Worm (Caenorhabditis elegans) whole organism, late embryonic: Measurements from ENCODE around the gene C50B6.1.

Experiments used
- F13H6.1 ChIP-seq: sonication (generic microtip); optimal IDR thresholded peaks from 2 replicates; lab custom pipeline; 2016; ENCODE audit warnings: missing genetic modification characterization, missing compliant biosample characterization
- K09A11.1 ChIP-seq: sonication (generic microtip); optimal IDR thresholded peaks from 2 replicates; lab custom pipeline; 2017; ENCODE audit warnings: antibody characterized with exemption, mild to moderate bottlenecking, missing genetic modification characterization, missing compliant biosample characterization; ENCODE audit not compliant: insufficient read depth
- T23F11.4 ChIP-seq: fragments of 200-800 bp; sonication (Bioruptor generic); optimal IDR thresholded peaks from 2 replicates; lab custom pipeline; 2018; ENCODE audit warnings: mild to moderate bottlenecking, missing genetic modification characterization, missing compliant biosample characterization
- ahr-1 ChIP-seq: sonication (generic microtip); optimal IDR thresholded peaks from 2 replicates; lab custom pipeline; 2016; ENCODE audit warnings: missing genetic modification characterization, missing compliant biosample characterization
- ceh-14 ChIP-seq: sonication (generic microtip); optimal IDR thresholded peaks from 2 replicates; lab custom pipeline; 2016; ENCODE audit warnings: missing genotype, missing genetic modification characterization, missing compliant biosample characterization
- ceh-19 ChIP-seq: fragments of 200-800 bp; sonication (Bioruptor generic); optimal IDR thresholded peaks from 2 replicates; lab custom pipeline; 2018; ENCODE audit warnings: mild to moderate bottlenecking, missing genetic modification characterization, missing compliant biosample characterization
- ceh-24 ChIP-seq: sonication (generic microtip); optimal IDR thresholded peaks from 2 replicates; lab custom pipeline; 2016; ENCODE audit warnings: mild to moderate bottlenecking, missing genetic modification characterization, missing compliant biosample characterization
- ceh-31 ChIP-seq: sonication (generic microtip); optimal IDR thresholded peaks from 2 replicates; lab custom pipeline; 2016; ENCODE audit warnings: missing genetic modification characterization, missing compliant biosample characterization
- ceh-34 ChIP-seq: sonication (generic microtip); optimal IDR thresholded peaks from 2 replicates; lab custom pipeline; 2016; ENCODE audit warnings: mild to moderate bottlenecking, missing genetic modification characterization, missing compliant biosample characterization
- ceh-48 ChIP-seq: sonication (generic microtip); optimal IDR thresholded peaks from 2 replicates; lab custom pipeline; 2016; ENCODE audit warnings: missing genetic modification characterization, inconsistent platforms, missing compliant biosample characterization
- ceh-6 ChIP-seq: fragments of 200-800 bp; sonication (Bioruptor generic); optimal IDR thresholded peaks from 2 replicates; lab custom pipeline; 2018; ENCODE audit warnings: mild to moderate bottlenecking, missing genetic modification characterization, missing compliant biosample characterization
- ceh-9 ChIP-seq: sonication (generic microtip); optimal IDR thresholded peaks from 2 replicates; lab custom pipeline; 2016; ENCODE audit warnings: mild to moderate bottlenecking, missing genetic modification characterization, inconsistent platforms, missing compliant biosample characterization
- dmd-4 ChIP-seq: sonication (generic microtip); optimal IDR thresholded peaks from 2 replicates; lab custom pipeline; 2016; ENCODE audit warnings: borderline replicate concordance, missing genetic modification characterization, missing compliant biosample characterization
- dve-1 ChIP-seq: sonication (generic microtip); optimal IDR thresholded peaks from 2 replicates; lab custom pipeline; 2017; ENCODE audit warnings: antibody characterized with exemption, mild to moderate bottlenecking, missing genetic modification characterization, missing compliant biosample characterization
- elt-4 ChIP-seq: sonication (generic microtip); optimal IDR thresholded peaks from 2 replicates; lab custom pipeline; 2016; ENCODE audit warnings: missing genetic modification characterization, missing compliant biosample characterization
- eyg-1 ChIP-seq: sonication (generic microtip); optimal IDR thresholded peaks from 2 replicates; lab custom pipeline; 2016; ENCODE audit warnings: missing genotype, missing genetic modification characterization, missing compliant biosample characterization
- fkh-10 ChIP-seq: fragments of 150-350 bp; optimal IDR thresholded peaks from 2 replicates; lab custom pipeline; 2014; ENCODE audit warnings: missing biosample characterization, missing genetic modification reagents, missing genetic modification characterization
- fkh-6 ChIP-seq: sonication (generic microtip); optimal IDR thresholded peaks from 2 replicates; lab custom pipeline; 2016; ENCODE audit warnings: missing genetic modification characterization, missing compliant biosample characterization
- gmeb-2 ChIP-seq: sonication (generic microtip); optimal IDR thresholded peaks from 2 replicates; lab custom pipeline; 2016; ENCODE audit warnings: missing genetic modification characterization, inconsistent platforms, missing compliant biosample characterization
- hlh-30 ChIP-seq: sonication (generic microtip); optimal IDR thresholded peaks from 2 replicates; lab custom pipeline; 2017; ENCODE audit warnings: antibody characterized with exemption, missing genetic modification characterization, missing compliant biosample characterization; ENCODE audit not compliant: insufficient read depth
- hlh-8 ChIP-seq: sonication (generic microtip); optimal IDR thresholded peaks from 2 replicates; lab custom pipeline; 2016; ENCODE audit warnings: missing genotype, missing genetic modification characterization, missing compliant biosample characterization
- lim-6 ChIP-seq: sonication (generic microtip); optimal IDR thresholded peaks from 2 replicates; lab custom pipeline; 2016; ENCODE audit warnings: missing genetic modification characterization, missing compliant biosample characterization
- nfya-1 ChIP-seq: sonication (generic microtip); optimal IDR thresholded peaks from 2 replicates; lab custom pipeline; 2017; ENCODE audit warnings: missing genetic modification characterization, mild to moderate bottlenecking, missing compliant biosample characterization, antibody characterized with exemption, moderate library complexity
- nhr-232 ChIP-seq: sonication (generic microtip); optimal IDR thresholded peaks from 2 replicates; lab custom pipeline; 2016; ENCODE audit warnings: missing genetic modification characterization, missing compliant biosample characterization
- odd-2 ChIP-seq: sonication (generic microtip); optimal IDR thresholded peaks from 2 replicates; lab custom pipeline; 2017; ENCODE audit warnings: antibody characterized with exemption, mild to moderate bottlenecking, missing genetic modification characterization, missing compliant biosample characterization
- pag-3 ChIP-seq: sonication (generic microtip); optimal IDR thresholded peaks from 2 replicates; lab custom pipeline; 2016; ENCODE audit warnings: missing compliant biosample characterization, missing genetic modification characterization, borderline replicate concordance
- pax-1 ChIP-seq: fragments of 150-350 bp; optimal IDR thresholded peaks from 2 replicates; lab custom pipeline; 2014; ENCODE audit warnings: missing biosample characterization, missing genetic modification characterization
- pqm-1 ChIP-seq: sonication (generic microtip); optimal IDR thresholded peaks from 2 replicates; lab custom pipeline; 2016; ENCODE audit warnings: missing genetic modification characterization, missing compliant biosample characterization
- pros-1 ChIP-seq: fragments of 150-350 bp; optimal IDR thresholded peaks from 2 replicates; lab custom pipeline; 2014; ENCODE audit warnings: missing biosample characterization, missing genetic modification reagents, missing genetic modification characterization
- rnt-1 ChIP-seq: sonication (generic microtip); optimal IDR thresholded peaks from 2 replicates; lab custom pipeline; 2016; ENCODE audit warnings: missing genetic modification characterization, missing compliant biosample characterization
- tbx-2 ChIP-seq: sonication (generic microtip); optimal IDR thresholded peaks from 2 replicates; lab custom pipeline; 2016; ENCODE audit warnings: missing genetic modification characterization, missing compliant biosample characterization
- tbx-7 ChIP-seq: sonication (generic microtip); optimal IDR thresholded peaks from 2 replicates; lab custom pipeline; 2016; ENCODE audit warnings: missing genotype, missing genetic modification characterization, missing compliant biosample characterization
- unc-3 ChIP-seq, 2 experiments: fragments of 200-800 bp in 1 of 2; sonication (Bioruptor generic) in 1 of 2; sonication (generic microtip) in 1 of 2; conservative IDR thresholded peaks in 1 of 2; optimal IDR thresholded peaks in 1 of 2; 2 replicates each; pipeline versions ENCODE4 v1.3.6 to Lab custom; 2016 to 2022; ENCODE audit warnings: missing compliant biosample characterization in 2 of 2, missing genetic modification characterization in 2 of 2, missing genetic modification reagents in 1 of 2
- unc-42 ChIP-seq: sonication (generic microtip); optimal IDR thresholded peaks from 2 replicates; lab custom pipeline; 2016; ENCODE audit warnings: missing genotype, missing genetic modification characterization, missing compliant biosample characterization
- unc-55 ChIP-seq: sonication (generic microtip); optimal IDR thresholded peaks from 2 replicates; lab custom pipeline; 2017; ENCODE audit warnings: missing biosample characterization, missing genetic modification reagents, missing genetic modification characterization
- zip-5 ChIP-seq: sonication (generic microtip); optimal IDR thresholded peaks from 2 replicates; lab custom pipeline; 2016; ENCODE audit warnings: missing genetic modification characterization, missing compliant biosample characterization
- ztf-16 ChIP-seq: sonication (generic microtip); optimal IDR thresholded peaks from 2 replicates; lab custom pipeline; 2017; ENCODE audit warnings: missing genetic modification characterization, missing compliant biosample characterization

C50B6.1 gene

DNA sequence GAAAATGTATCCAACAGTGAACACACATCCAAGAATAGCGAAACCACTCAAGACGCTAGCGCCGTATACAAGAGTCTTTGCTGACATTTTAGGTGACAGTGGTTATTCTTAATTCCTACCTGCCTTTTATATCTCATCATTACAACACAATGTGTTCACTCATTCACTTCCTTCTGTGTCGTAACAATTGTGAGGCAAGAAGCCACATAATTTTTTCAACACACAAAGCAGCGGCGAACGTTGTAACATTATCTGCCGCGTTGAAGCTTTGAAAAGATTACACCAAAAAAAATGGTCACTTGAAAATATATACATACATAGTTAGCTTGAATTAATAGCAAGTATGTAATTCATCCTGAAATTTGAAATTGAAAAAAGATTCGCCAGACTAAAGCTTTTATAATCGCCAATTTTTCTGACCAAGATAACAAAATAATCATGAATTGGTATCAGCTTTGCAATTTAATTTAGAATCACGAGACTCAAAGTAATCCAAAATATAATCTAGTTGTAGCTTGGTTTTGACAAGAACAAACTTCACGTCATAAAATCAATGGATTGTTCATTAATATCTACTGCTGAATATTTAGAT lies 9.3 kb downstream of the C50B6.1 start, which contains the start of the genes col-161 and srh-18:
Gene col-161, minus strand, starts transcription at position 101 of the 592 bp plus-strand sequence.
Gene srh-18, plus strand, starts transcription at position 542 of the 592 bp plus-strand sequence.
- TF ChIP-seq tbx-2 = no peak
- TF ChIP-seq pag-3 (tag; lab: Kevin White, UChicago) = no peak
- no peak for TF ChIP-seq pqm-1
- no peak for TF ChIP-seq ceh-6
- TF ChIP-seq fkh-10 (GFP tag; lab: Kevin White, UChicago) = no peak
- TF ChIP-seq zip-5 (tag; lab: Kevin White, UChicago) = no peak
- TF ChIP-seq nfya-1 = no peak
- no peak for TF ChIP-seq ahr-1 (tag; lab: Kevin White, UChicago)
- no peak for TF ChIP-seq unc-3 (GFP tag; conservative IDR thresholded peaks at IDR 0.05; lab: Robert Waterston, UW)
- no peak for TF ChIP-seq unc-3 (tag; optimal IDR thresholded peaks at IDR 0.05; lab: Kevin White, UChicago)
- no peak for TF ChIP-seq ceh-19 (GFP tag; lab: Kevin White, UChicago)
- TF ChIP-seq dve-1 (tag; lab: Kevin White, UChicago) = no peak
- TF ChIP-seq unc-55 (GFP tag; lab: Kevin White, UChicago) = no peak
- TF ChIP-seq hlh-30 (tag; lab: Kevin White, UChicago) = no peak
- no peak for TF ChIP-seq pros-1 (tag; lab: Kevin White, UChicago)
- no peak for TF ChIP-seq pax-1 (tag; lab: Kevin White, UChicago)
- no peak for TF ChIP-seq ztf-16 (tag; lab: Kevin White, UChicago)
- no peak for TF ChIP-seq ceh-9

DNA sequence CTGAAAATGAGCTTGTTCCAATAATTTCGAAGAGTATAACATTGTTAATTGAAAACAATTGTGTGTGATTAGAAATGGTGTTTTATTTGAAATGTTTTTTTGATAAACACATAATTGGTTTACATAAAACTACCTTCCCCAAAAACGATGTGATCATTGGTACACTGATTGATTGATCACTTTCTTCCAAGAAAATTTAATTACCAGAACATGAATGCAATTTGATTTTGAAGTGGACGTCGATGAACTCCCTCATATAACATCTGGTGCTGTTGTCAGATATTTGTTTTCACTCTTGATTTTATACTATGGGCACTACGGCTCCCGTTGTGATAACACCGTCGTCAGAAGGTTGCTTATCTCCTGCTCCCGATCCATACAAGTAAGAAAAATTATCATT lies 12.0 kb downstream of the C50B6.1 start, which contains the start of gene srh-15:
Gene srh-15, plus strand, starts transcription at position 301 of the 400 bp plus-strand sequence.
- no peak for TF ChIP-seq ceh-34
- no peak for TF ChIP-seq hlh-8 (tag; lab: Kevin White, UChicago)
- no peak for TF ChIP-seq F13H6.1 (tag; lab: Kevin White, UChicago)
- no peak for TF ChIP-seq ceh-6
- TF ChIP-seq eyg-1 (tag; lab: Kevin White, UChicago) = no peak
- no peak for TF ChIP-seq K09A11.1
- TF ChIP-seq unc-3 (GFP tag; conservative IDR thresholded peaks at IDR 0.05; lab: Robert Waterston, UW) = no peak
- TF ChIP-seq unc-3 (tag; optimal IDR thresholded peaks at IDR 0.05; lab: Kevin White, UChicago) = no peak
- no peak for TF ChIP-seq dmd-4 (tag; lab: Kevin White, UChicago)
- TF ChIP-seq T23F11.4 (GFP tag; lab: Kevin White, UChicago) = no peak
- TF ChIP-seq ceh-9 = no peak
- no peak for TF ChIP-seq nhr-232 (tag; lab: Kevin White, UChicago)
- TF ChIP-seq rnt-1 (tag; lab: Kevin White, UChicago) = no peak
- no peak for TF ChIP-seq odd-2 (tag; lab: Kevin White, UChicago)

DNA sequence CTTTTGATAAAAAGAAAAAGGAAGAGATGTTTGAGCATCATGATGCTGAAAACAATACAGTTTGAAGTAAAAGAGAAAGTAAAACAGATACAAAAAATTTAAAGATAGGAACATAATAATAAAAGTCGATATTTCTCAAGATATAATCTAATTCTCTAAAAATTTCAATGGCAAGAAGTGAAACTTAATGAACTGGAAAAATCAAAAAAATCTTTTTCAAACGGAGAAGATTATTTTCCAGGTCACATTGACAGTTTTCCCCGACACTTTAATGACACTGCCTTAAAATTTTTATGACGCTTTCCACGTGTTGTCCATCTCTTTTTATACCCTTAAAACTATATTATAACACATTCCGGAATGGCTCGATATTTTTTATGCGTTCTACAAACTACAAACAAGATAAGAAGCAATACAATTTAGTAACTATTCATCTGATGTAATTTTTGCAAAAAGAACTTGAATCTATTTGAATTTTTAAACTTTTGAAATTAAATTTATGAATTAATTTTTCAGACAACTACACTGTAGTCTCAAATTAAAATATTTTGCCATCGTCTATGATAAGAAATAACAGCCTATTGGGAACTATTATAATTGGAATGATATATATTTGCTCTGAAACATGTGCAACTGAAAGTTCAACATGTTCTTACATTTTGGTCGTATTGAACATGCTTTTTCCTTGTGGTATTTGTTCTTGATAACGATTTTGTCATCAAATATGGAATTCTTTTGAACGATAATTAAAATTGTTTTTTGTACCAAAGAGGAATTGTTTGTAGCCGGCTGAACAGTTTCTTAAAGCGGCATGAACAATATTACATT lies 16.4 kb downstream of the C50B6.1 start, which contains the start of gene C50B6.7:
Gene C50B6.7, minus strand, starts transcription at position 51 of the 828 bp plus-strand sequence.
- TF ChIP-seq hlh-8 (tag; lab: Kevin White, UChicago) = no peak
- TF ChIP-seq pag-3 (tag; lab: Kevin White, UChicago) = no peak
- no peak for TF ChIP-seq ceh-31
- no peak for TF ChIP-seq gmeb-2 (tag; lab: Kevin White, UChicago)
- TF ChIP-seq tbx-7 (tag; lab: Kevin White, UChicago) = no peak
- no peak for TF ChIP-seq ahr-1 (tag; lab: Kevin White, UChicago)
- no peak for TF ChIP-seq ceh-48 (tag; lab: Kevin White, UChicago)
- TF ChIP-seq ceh-24 = no peak
- no peak for TF ChIP-seq pqm-1
- no peak for TF ChIP-seq ceh-14
- TF ChIP-seq lim-6 (tag; lab: Kevin White, UChicago) = no peak
- TF ChIP-seq rnt-1 (tag; lab: Kevin White, UChicago) = no peak
- TF ChIP-seq fkh-6 (tag; lab: Kevin White, UChicago) = no peak
- no peak for TF ChIP-seq nfya-1
- no peak for TF ChIP-seq elt-4 (tag; lab: Kevin White, UChicago)
- TF ChIP-seq unc-42 = no peak
- TF ChIP-seq K09A11.1 = no peak
